Fruit fly (Drosophila melanogaster): ENCODE results near the gene CG46306.
A peak's percentile ranks its signal among the peaks of the same experiment; 100 is the strongest.

The CG46306 gene

DNA sequence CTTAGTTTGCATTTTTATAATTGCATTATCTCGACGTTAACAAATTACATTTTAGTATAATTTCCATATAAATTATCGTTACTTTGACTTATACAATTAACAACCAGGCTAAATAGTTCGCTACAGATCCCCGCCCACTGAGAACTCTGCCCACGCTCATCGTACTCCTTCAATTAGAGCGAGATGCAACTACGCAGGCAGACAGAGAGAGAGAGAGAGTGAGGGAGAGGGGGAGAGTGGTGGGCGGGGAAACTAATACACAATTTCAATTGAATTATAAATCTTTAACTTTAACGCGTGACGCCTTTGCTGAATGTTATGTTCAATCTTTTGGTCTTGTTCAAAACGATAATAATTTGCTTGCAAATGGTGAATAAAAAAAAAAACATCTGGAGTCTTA is 37.2 kb downstream of the CG46306 start:
- TF ChIP-seq CkIIα-i1 (GFP tag; IDR thresholded peaks at IDR 0.05), result no peak
- TF ChIP-seq CG1024 (GFP tag; IDR thresholded peaks at IDR 0.05), result no peak
- peak; percentile 14 for TF ChIP-seq sens (GFP tag)
- no peak for TF ChIP-seq Optix (GFP tag; IDR thresholded peaks at IDR 0.05)
- no peak for TF ChIP-seq usp (GFP tag; optimal IDR thresholded peaks at IDR 0.05)
- no peak for TF ChIP-seq gsb-n (tag; optimal IDR thresholded peaks at IDR 0.05)
- no peak for TF ChIP-seq grau (tag; optimal IDR thresholded peaks at IDR 0.05)
- TF ChIP-seq CG12219 (GFP tag; optimal IDR thresholded peaks at IDR 0.05), result no peak
- TF ChIP-seq sr (GFP tag; IDR thresholded peaks at IDR 0.05), result peak; percentile 73
- peak; percentile 73 for TF ChIP-seq crol (GFP tag; IDR thresholded peaks at IDR 0.05)
- peak; percentile 81 for TF ChIP-seq CG1832 (GFP tag; optimal IDR thresholded peaks at IDR 0.05)
- no peak for TF ChIP-seq cwo (GFP tag; optimal IDR thresholded peaks at IDR 0.05)
- TF ChIP-seq CG42726 (GFP tag; IDR thresholded peaks at IDR 0.05; ENCODE audit: partially characterized antibody), result no peak
- no peak for TF ChIP-seq jing (GFP tag; optimal IDR thresholded peaks at IDR 0.05)
- TF ChIP-seq ro (GFP tag; IDR thresholded peaks at IDR 0.05), result no peak

DNA sequence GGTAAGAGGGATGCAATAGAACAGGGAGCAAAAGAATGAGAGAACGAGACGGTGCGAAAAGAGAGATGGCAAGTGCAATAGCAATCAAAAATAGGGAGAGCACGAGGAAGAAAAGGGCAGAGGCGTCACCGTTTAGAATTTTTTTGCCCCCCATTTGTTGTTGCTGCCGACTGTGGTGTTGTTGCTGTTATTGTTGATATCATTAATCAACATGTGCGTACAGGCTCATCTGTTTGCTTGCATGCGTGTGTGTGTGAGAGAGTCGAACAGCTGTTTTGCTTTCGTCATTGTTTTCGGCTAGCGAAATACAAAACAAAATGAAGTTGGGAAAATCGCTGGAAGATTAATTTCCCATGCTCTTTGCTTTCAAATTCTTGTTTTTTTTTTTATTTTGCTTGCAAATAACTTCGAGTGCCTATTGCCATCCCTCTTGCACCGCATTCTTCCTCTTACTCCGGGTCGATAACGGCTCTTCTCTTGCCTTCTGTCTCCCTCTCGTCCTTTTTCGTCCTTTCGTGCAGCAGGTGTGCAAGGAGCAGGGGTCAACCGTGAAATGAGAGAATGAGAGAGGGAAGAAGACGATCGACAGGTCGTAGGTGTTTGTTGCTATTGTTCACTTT is 42.1 kb downstream of the CG46306 start:
- TF ChIP-seq CG12391 (tag; optimal IDR thresholded peaks at IDR 0.05) (no peak), Eip74EF (GFP tag; optimal IDR thresholded peaks at IDR 0.05) (peak in 1 of 2 experiments; percentile 18), HLHmδ (GFP tag; optimal IDR thresholded peaks at IDR 0.05) (no peak), stc (GFP tag; IDR thresholded peaks at IDR 0.05) (no peak), crol (GFP tag; IDR thresholded peaks at IDR 0.05) (peak; percentile 85), CG2889 (GFP tag; IDR thresholded peaks at IDR 0.05) (no peak), schlank (tag; optimal IDR thresholded peaks at IDR 0.05) (no peak), shn (GFP tag; optimal IDR thresholded peaks at IDR 0.05) (no peak), gcm2 (GFP tag; optimal IDR thresholded peaks at IDR 0.05) (no peak), CG12659 (GFP tag; optimal IDR thresholded peaks at IDR 0.05) (no peak), Camta (GFP tag; optimal IDR thresholded peaks at IDR 0.05) (no peak), CG17829 (tag; optimal IDR thresholded peaks at IDR 0.05) (no peak), CG18476 (GFP tag; optimal IDR thresholded peaks at IDR 0.05) (no peak), ham (GFP tag; IDR thresholded peaks at IDR 0.05) (no peak), z (GFP tag; IDR thresholded peaks at IDR 0.05) (no peak), CG14860 (GFP tag; IDR thresholded peaks at IDR 0.05; ENCODE audit: partially characterized antibody) (no peak), CG9797 (GFP tag; optimal IDR thresholded peaks at IDR 0.05) (no peak), Opbp (GFP tag; IDR thresholded peaks at IDR 0.05; ENCODE audit: partially characterized antibody) (no peak), Doc3 (GFP tag; IDR thresholded peaks at IDR 0.05; ENCODE audit: partially characterized antibody) (no peak), CG16863 (GFP tag; optimal IDR thresholded peaks at IDR 0.05) (no peak), Hr39 (optimal IDR thresholded peaks at IDR 0.05) (no peak), CkIIα-i1 (GFP tag; IDR thresholded peaks at IDR 0.05) (no peak), CG7271 (tag; optimal IDR thresholded peaks at IDR 0.05) (no peak), CG6689 (GFP tag; IDR thresholded peaks at IDR 0.05) (no peak), CG1792 (GFP tag; optimal IDR thresholded peaks at IDR 0.05) (no peak), CG1832 (GFP tag; optimal IDR thresholded peaks at IDR 0.05) (peak; percentile 33), kah (GFP tag; optimal IDR thresholded peaks at IDR 0.05) (peak; percentile 73), CG10565 (GFP tag; optimal IDR thresholded peaks at IDR 0.05) (no peak), CG17912 (GFP tag; optimal IDR thresholded peaks at IDR 0.05) (no peak), chinmo (GFP tag; IDR thresholded peaks at IDR 0.05; ENCODE audit: partially characterized antibody) (0 out of 4 replicates have a peak, but pooled peaks have one; percentile 26), ase (GFP tag; IDR thresholded peaks at IDR 0.05) (no peak), crc (GFP tag; optimal IDR thresholded peaks at IDR 0.05) (no peak), hkb (optimal IDR thresholded peaks at IDR 0.05) (no peak), hkb (GFP tag; IDR thresholded peaks at IDR 0.05) (0 out of 2 replicates have a peak, but pooled peaks have one; percentile 8), CG10543 (GFP tag; optimal IDR thresholded peaks at IDR 0.05) (peak; percentile 10), CG4282 (GFP tag; optimal IDR thresholded peaks at IDR 0.05) (no peak), Sox102F (GFP tag; optimal IDR thresholded peaks at IDR 0.05) (no peak), Sry-δ (GFP tag; optimal IDR thresholded peaks at IDR 0.05) (no peak)

Measured in whole organism, embryonic.